Fruit fly (Drosophila melanogaster) whole organism, embryonic: ENCODE measurements around the gene CG11342.

Source experiments
- B-H2 ChIP-seq: fragments of 200-800 bp; sonication (Bioruptor generic); optimal IDR thresholded peaks from 2 replicates; lab custom pipeline; 2018; ENCODE audit warnings: missing biosample characterization, mild to moderate bottlenecking, missing genetic modification characterization
- CG11504 ChIP-seq: fragments of 200-800 bp; sonication (Bioruptor generic); optimal IDR thresholded peaks from 3 replicates; lab custom pipeline; 2019; ENCODE audit warnings: missing biosample characterization, mild to moderate bottlenecking, missing genetic modification characterization, moderate library complexity
- CG11723 ChIP-seq: fragments of 200-800 bp; sonication (Bioruptor generic); optimal IDR thresholded peaks from 2 replicates; lab custom pipeline; 2017; ENCODE audit warnings: missing biosample characterization, mild to moderate bottlenecking, missing genetic modification characterization
- CG14860 ChIP-seq: fragments of 200-800 bp; sonication (Bioruptor generic); IDR thresholded peaks from 3 replicates; pipeline ENCODE4 v1.3.6; 2022; ENCODE audit warnings: missing biosample characterization, missing genetic modification characterization; ENCODE audit not compliant: partially characterized antibody
- CG1529 ChIP-seq: fragments of 200-800 bp; sonication (Bioruptor generic); optimal IDR thresholded peaks from 3 replicates; lab custom pipeline; 2018; ENCODE audit warnings: missing biosample characterization, missing genetic modification characterization
- CG18262 ChIP-seq: fragments of 200-800 bp; optimal IDR thresholded peaks from 3 replicates; lab custom pipeline; 2019; ENCODE audit warnings: missing biosample characterization, mild to moderate bottlenecking, missing genetic modification characterization, moderate library complexity
- CG18619 ChIP-seq: fragments of 200-800 bp; sonication (Bioruptor generic); optimal IDR thresholded peaks from 3 replicates; lab custom pipeline; 2017; ENCODE audit warnings: missing biosample characterization, mild to moderate bottlenecking, missing genetic modification characterization
- CG2116 ChIP-seq: fragments of 200-800 bp; sonication (Bioruptor generic); optimal IDR thresholded peaks from 3 replicates; lab custom pipeline; 2018; ENCODE audit warnings: missing biosample characterization, mild to moderate bottlenecking, missing genetic modification characterization
- CG33213 ChIP-seq: fragments of 200-800 bp; sonication (Bioruptor generic); optimal IDR thresholded peaks from 3 replicates; lab custom pipeline; 2016; ENCODE audit warnings: missing biosample characterization, missing genetic modification characterization
- CG3407 ChIP-seq: fragments of 200-800 bp; sonication (Bioruptor generic); optimal IDR thresholded peaks from 2 replicates; lab custom pipeline; 2018; ENCODE audit warnings: missing biosample characterization, mild to moderate bottlenecking, missing genetic modification characterization
- CG4360 ChIP-seq: fragments of 200-800 bp; sonication (Bioruptor generic); IDR thresholded peaks from 2 replicates; pipeline ENCODE4 v1.3.6; 2022; ENCODE audit warnings: missing biosample characterization, missing genetic modification characterization
- CG4617 ChIP-seq: fragments of 200-800 bp; sonication (Bioruptor generic); optimal IDR thresholded peaks from 3 replicates; lab custom pipeline; 2016; ENCODE audit warnings: missing biosample characterization, missing genetic modification characterization, borderline replicate concordance
- CG4820 ChIP-seq: fragments of 200-800 bp; sonication (Bioruptor generic); optimal IDR thresholded peaks from 3 replicates; lab custom pipeline; 2016; ENCODE audit warnings: missing biosample characterization, missing genetic modification characterization
- CG6791 ChIP-seq: fragments of 200-800 bp; sonication (Bioruptor generic); IDR thresholded peaks from 3 replicates; pipeline ENCODE4 v1.3.6; 2022; ENCODE audit warnings: missing biosample characterization, missing genetic modification characterization; ENCODE audit not compliant: partially characterized antibody
- CG6854 ChIP-seq: fragments of 200-800 bp; sonication (Bioruptor generic); optimal IDR thresholded peaks from 3 replicates; lab custom pipeline; 2017; ENCODE audit warnings: missing biosample characterization, mild to moderate bottlenecking, missing genetic modification characterization
- CG7987 ChIP-seq: fragments of 200-800 bp; sonication (Bioruptor generic); optimal IDR thresholded peaks from 2 replicates; lab custom pipeline; 2018; ENCODE audit warnings: missing biosample characterization, mild to moderate bottlenecking, missing genetic modification characterization, moderate library complexity
- CG9437 ChIP-seq: fragments of 200-800 bp; sonication (Bioruptor generic); optimal IDR thresholded peaks from 2 replicates; lab custom pipeline; 2018; ENCODE audit warnings: missing biosample characterization, mild to moderate bottlenecking, missing genetic modification characterization
- Dad ChIP-seq: fragments of 200-800 bp; sonication (Bioruptor generic); optimal IDR thresholded peaks from 3 replicates; lab custom pipeline; 2016; ENCODE audit warnings: missing biosample characterization, missing genetic modification characterization
- Dbx ChIP-seq: fragments of 200-800 bp; sonication (Bioruptor generic); IDR thresholded peaks from 3 replicates; pipeline ENCODE4 v1.3.6; 2022; ENCODE audit warnings: missing biosample characterization, missing genetic modification characterization
- Deaf1 ChIP-seq: fragments of 200-800 bp; optimal IDR thresholded peaks from 3 replicates; lab custom pipeline; 2019; ENCODE audit warnings: missing biosample characterization, mild to moderate bottlenecking, missing genetic modification characterization, moderate library complexity
- E2f2 ChIP-seq: fragments of 200-800 bp; sonication (Bioruptor generic); IDR thresholded peaks from 2 replicates; pipeline ENCODE4 v1.3.6; 2022; ENCODE audit warnings: missing biosample characterization, missing genetic modification characterization
- HmgD ChIP-seq: fragments of 200-800 bp; sonication (Bioruptor generic); optimal IDR thresholded peaks from 3 replicates; lab custom pipeline; 2016; ENCODE audit warnings: missing biosample characterization, missing genetic modification characterization
- Hr3 ChIP-seq: fragments of 200-800 bp; sonication (Bioruptor generic); optimal IDR thresholded peaks from 3 replicates; lab custom pipeline; 2016; ENCODE audit warnings: missing biosample characterization, missing genetic modification characterization
- Lim3 ChIP-seq: fragments of 200-800 bp; sonication (Bioruptor generic); IDR thresholded peaks from 2 replicates; pipeline ENCODE4 v1.3.6; 2022; ENCODE audit warnings: missing biosample characterization, missing genetic modification characterization
- NC2α ChIP-seq: fragments of 200-800 bp; sonication (Bioruptor generic); optimal IDR thresholded peaks from 2 replicates; lab custom pipeline; 2016; ENCODE audit warnings: missing biosample characterization, missing genetic modification characterization
- NK7.1 ChIP-seq: fragments of 200-800 bp; sonication (Bioruptor generic); optimal IDR thresholded peaks from 3 replicates; lab custom pipeline; 2016; ENCODE audit warnings: missing biosample characterization, missing genetic modification characterization
- Oaz ChIP-seq: fragments of 200-800 bp; sonication (Bioruptor generic); IDR thresholded peaks from 2 replicates; pipeline ENCODE4 v1.3.6; 2022; ENCODE audit warnings: missing biosample characterization, missing genetic modification characterization
- Oli ChIP-seq: fragments of 200-800 bp; sonication (Bioruptor generic); optimal IDR thresholded peaks from 2 replicates; lab custom pipeline; 2018; ENCODE audit warnings: missing biosample characterization, mild to moderate bottlenecking, missing genetic modification characterization, moderate library complexity
- Pdp1 ChIP-seq, 2 experiments: fragments of 200-800 bp; sonication (Bioruptor generic); optimal IDR thresholded peaks; 3 replicates each; lab custom pipeline; 2016; ENCODE audit warnings: missing biosample characterization in 2 of 2, missing genetic modification characterization in 2 of 2, mild to moderate bottlenecking in 1 of 2, moderate library complexity in 1 of 2
- Poxn ChIP-seq: fragments of 200-800 bp; sonication (Bioruptor generic); IDR thresholded peaks from 2 replicates; pipeline ENCODE4 v1.3.6; 2022; ENCODE audit warnings: missing biosample characterization, missing genetic modification characterization
- Rx ChIP-seq: fragments of 200-800 bp; sonication (Bioruptor generic); IDR thresholded peaks from 2 replicates; pipeline ENCODE4 v1.3.6; 2022; ENCODE audit warnings: missing biosample characterization, missing genetic modification characterization
- Xrp1 ChIP-seq: fragments of 200-800 bp; sonication (Bioruptor generic); IDR thresholded peaks from 2 replicates; pipeline ENCODE4 v1.3.6; 2022; ENCODE audit warnings: missing biosample characterization, missing genetic modification characterization
- bcd ChIP-seq: fragments of 200-800 bp; sonication (Bioruptor generic); optimal IDR thresholded peaks from 2 replicates; lab custom pipeline; 2017; ENCODE audit warnings: missing biosample characterization, mild to moderate bottlenecking, missing genetic modification characterization
- da ChIP-seq: fragments of 200-800 bp; sonication (Bioruptor generic); optimal IDR thresholded peaks from 2 replicates; lab custom pipeline; 2016; ENCODE audit warnings: missing biosample characterization, missing genetic modification characterization
- dan ChIP-seq: fragments of 200-800 bp; sonication (Bioruptor generic); IDR thresholded peaks from 2 replicates; pipeline ENCODE4 v1.3.6; 2022; ENCODE audit warnings: missing biosample characterization, missing genetic modification characterization
- dmrt11E ChIP-seq: fragments of 200-800 bp; sonication (Bioruptor generic); optimal IDR thresholded peaks from 3 replicates; lab custom pipeline; 2018; ENCODE audit warnings: missing biosample characterization, mild to moderate bottlenecking, missing genetic modification characterization, moderate library complexity
- eyg ChIP-seq: fragments of 200-800 bp; sonication (Bioruptor generic); optimal IDR thresholded peaks from 3 replicates; lab custom pipeline; 2016; ENCODE audit warnings: missing biosample characterization, missing genetic modification characterization
- grn ChIP-seq: fragments of 200-800 bp; sonication (Bioruptor generic); optimal IDR thresholded peaks from 3 replicates; lab custom pipeline; 2017; ENCODE audit warnings: missing biosample characterization, missing genetic modification characterization
- gsb ChIP-seq: fragments of 200-800 bp; sonication (Bioruptor generic); IDR thresholded peaks from 2 replicates; pipeline ENCODE4 v1.3.6; 2022; ENCODE audit warnings: missing biosample characterization, missing genetic modification characterization
- gsb-n ChIP-seq: fragments of 200-800 bp; sonication (Bioruptor generic); optimal IDR thresholded peaks from 3 replicates; lab custom pipeline; 2018; ENCODE audit warnings: missing biosample characterization, mild to moderate bottlenecking, missing genetic modification characterization
- klu ChIP-seq: fragments of 200-800 bp; sonication (Bioruptor generic); IDR thresholded peaks from 2 replicates; pipeline ENCODE4 v1.3.6; 2022; ENCODE audit warnings: missing biosample characterization, missing genetic modification characterization
- onecut ChIP-seq: fragments of 200-800 bp; sonication (Bioruptor generic); IDR thresholded peaks from 2 replicates; pipeline ENCODE4 v1.3.6; 2022; ENCODE audit warnings: missing biosample characterization, missing genetic modification characterization
- pros ChIP-seq: fragments of 200-800 bp; sonication (Bioruptor generic); optimal IDR thresholded peaks from 3 replicates; lab custom pipeline; 2019; ENCODE audit warnings: missing biosample characterization, mild to moderate bottlenecking, missing genetic modification characterization, moderate library complexity
- psq ChIP-seq: fragments of 200-800 bp; sonication (Bioruptor generic); optimal IDR thresholded peaks from 2 replicates; lab custom pipeline; 2017; ENCODE audit warnings: missing biosample characterization, missing genetic modification characterization
- run ChIP-seq: fragments of 200-800 bp; sonication (Bioruptor generic); optimal IDR thresholded peaks from 3 replicates; lab custom pipeline; 2018; ENCODE audit warnings: missing biosample characterization, mild to moderate bottlenecking, missing genetic modification characterization
- ssp ChIP-seq: fragments of 200-800 bp; sonication (Bioruptor generic); IDR thresholded peaks from 2 replicates; pipeline ENCODE4 v1.3.6; 2022; ENCODE audit warnings: missing biosample characterization, missing genetic modification characterization

The CG11342 gene

dm6 chr3L:4353657-4354075, 13.6 kb downstream of the CG11342 start (continued):
- TF ChIP-seq CG6854 (GFP tag; lab: Kevin White, UChicago) (no peak), CG18619 (GFP tag; lab: Kevin White, UChicago) (peak; percentile 25), CG3407 (GFP tag; lab: Kevin White, UChicago) (peak; percentile 10), Oli (peak; percentile 36), Dad (GFP tag; lab: Kevin White, UChicago) (no peak), CG4820 (GFP tag; lab: Kevin White, UChicago) (no peak), klu (GFP tag; lab: Robert Waterston, UW) (no peak), CG4360 (GFP tag; lab: Robert Waterston, UW) (no peak), Lim3 (GFP tag; lab: Robert Waterston, UW) (no peak), ssp (GFP tag; lab: Robert Waterston, UW) (no peak), Dbx (GFP tag; lab: Robert Waterston, UW) (peak; percentile 29; the same call in 1 of the 3 replicates), CG33213 (GFP tag; lab: Kevin White, UChicago) (no peak), gsb (GFP tag; lab: Robert Waterston, UW) (no peak), CG1529 (GFP tag; lab: Kevin White, UChicago) (no peak), CG2116 (GFP tag; lab: Kevin White, UChicago) (no peak), da (no peak), CG18262 (tag; lab: Kevin White, UChicago) (peak; percentile 30), NK7.1 (GFP tag; lab: Kevin White, UChicago) (no peak), CG11723 (GFP tag; lab: Kevin White, UChicago) (no peak), eyg (GFP tag; lab: Kevin White, UChicago) (no peak), pros (GFP tag; lab: Kevin White, UChicago) (no peak), dan (GFP tag; lab: Robert Waterston, UW) (no peak), HmgD (GFP tag; lab: Kevin White, UChicago) (no peak), Poxn (GFP tag; lab: Robert Waterston, UW) (no peak), Rx (no peak), B-H2 (GFP tag; lab: Kevin White, UChicago) (no peak), CG14860 (GFP tag; lab: Robert Waterston, UW) (no peak), Pdp1 (GFP tag; optimal IDR thresholded peaks at IDR 0.05; lab: Kevin White, UChicago) (peak; percentile 19 to 43), Xrp1 (peak; percentile 52; the same call in 1 of the 2 replicates), run (no peak), CG9437 (GFP tag; lab: Kevin White, UChicago) (peak; percentile 37), grn (GFP tag; lab: Kevin White, UChicago) (no peak), Oaz (GFP tag; lab: Robert Waterston, UW) (no peak), E2f2 (GFP tag; lab: Robert Waterston, UW) (no peak), psq (no peak), gsb-n (tag; lab: Kevin White, UChicago) (no peak), CG6791 (peak; percentile 34; the same call in 1 of the 3 replicates), NC2α (GFP tag; lab: Kevin White, UChicago) (no peak), dmrt11E (tag; lab: Kevin White, UChicago) (no peak), Deaf1 (tag; lab: Kevin White, UChicago) (no peak)

dm6 chr3L:4352649-4353048, 14.6 kb downstream of the CG11342 start:
- TF ChIP-seq CG4617, result no peak
- no peak for TF ChIP-seq bcd (GFP tag; lab: Kevin White, UChicago)
- TF ChIP-seq Hr3 (GFP tag; lab: Kevin White, UChicago), result no peak
- TF ChIP-seq CG11504, result peak; percentile 88
- 0 out of 2 replicates have a peak, but pooled peaks have one; percentile 20 for TF ChIP-seq onecut (GFP tag; lab: Robert Waterston, UW)
- TF ChIP-seq CG7987, result no peak
